Worm (Caenorhabditis elegans): ENCODE measurements around the gene mrpl-30.

DNA sequence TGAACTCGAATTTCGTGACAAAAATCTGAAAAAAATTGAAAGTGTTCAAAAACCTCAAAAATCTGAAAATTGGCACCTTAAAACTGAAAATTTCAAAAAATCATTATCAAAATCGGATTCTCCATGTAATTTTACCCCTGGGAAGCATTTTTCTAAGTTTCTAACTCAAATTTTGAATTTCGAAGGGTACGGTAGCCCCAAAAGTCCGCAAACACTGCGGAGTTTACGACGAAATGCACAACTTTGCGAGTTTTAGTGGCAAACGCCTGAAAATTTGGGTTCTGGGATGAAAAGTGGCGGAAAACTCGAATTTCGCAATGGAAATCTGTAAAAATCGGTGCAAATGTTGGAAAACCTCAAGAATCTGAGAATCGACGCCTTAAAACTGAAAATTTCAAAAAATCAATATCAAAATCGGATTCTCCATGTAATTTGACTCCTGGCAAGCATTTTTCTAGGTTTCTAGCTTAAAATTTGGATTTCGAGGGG lies 17.1 kb downstream of the mrpl-30 start:
- TF ChIP-seq ceh-82 (tag; optimal IDR thresholded peaks at IDR 0.05) (no peak), nhr-11 (tag; optimal IDR thresholded peaks at IDR 0.05) (no peak), fos-1 (tag; optimal IDR thresholded peaks at IDR 0.05) (no peak), unc-62 (GFP tag; optimal IDR thresholded peaks at IDR 0.05) (no peak), nhr-6 (tag; optimal IDR thresholded peaks at IDR 0.05) (no peak), lsy-2 (tag; optimal IDR thresholded peaks at IDR 0.05) (peak in 1 of 2 experiments; percentile 61), zag-1 (tag; optimal IDR thresholded peaks at IDR 0.05) (no peak)

All from whole organism, L2 larva.